Fruit fly (Drosophila melanogaster): Measurements from ENCODE around the gene Archease.

Gene Archease

DNA sequence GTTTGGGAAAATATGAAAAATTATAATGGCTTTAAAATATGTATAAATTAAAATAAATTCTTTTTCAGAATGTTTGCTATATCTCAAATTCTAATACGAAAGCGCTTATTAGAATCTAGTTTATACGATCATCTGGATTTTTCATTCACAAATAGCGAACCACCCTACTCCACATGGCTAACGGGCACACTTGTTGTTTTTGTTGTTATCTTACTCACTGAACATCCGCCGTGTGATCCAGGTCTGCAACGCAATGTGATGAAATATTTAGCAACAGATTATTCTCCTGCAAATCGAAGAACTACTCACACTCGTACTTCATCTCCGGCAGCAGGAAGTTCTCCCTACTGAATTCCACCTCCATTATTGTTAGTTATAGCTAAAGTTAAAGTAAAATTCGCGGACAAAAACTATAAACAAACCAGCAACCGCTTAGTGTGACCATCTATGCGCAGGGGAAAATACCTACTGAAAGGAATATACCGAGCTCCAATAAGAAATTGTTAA is at the start of gene Archease:
Gene Archease (minus strand): TSS at position 472 of the 507 bp plus-strand sequence.
- no peak for TF ChIP-seq psq (optimal IDR thresholded peaks at IDR 0.05)
- no peak for TF ChIP-seq CG8478 (optimal IDR thresholded peaks at IDR 0.05)
- TF ChIP-seq Dll (optimal IDR thresholded peaks at IDR 0.05): no peak
- TF ChIP-seq usp (GFP tag; optimal IDR thresholded peaks at IDR 0.05): no peak
- TF ChIP-seq pan (optimal IDR thresholded peaks at IDR 0.05): no peak
- no peak for TF ChIP-seq EcR (GFP tag; optimal IDR thresholded peaks at IDR 0.05)

- TF ChIP-seq CG8478 (optimal IDR thresholded peaks at IDR 0.05) (no peak), pan (optimal IDR thresholded peaks at IDR 0.05) (no peak), EcR (GFP tag; optimal IDR thresholded peaks at IDR 0.05) (no peak), Dll (optimal IDR thresholded peaks at IDR 0.05) (no peak), usp (GFP tag; optimal IDR thresholded peaks at IDR 0.05) (no peak), psq (optimal IDR thresholded peaks at IDR 0.05) (no peak)
Observed at dm6 chr3R:21704439-21704838, 41.7 kb upstream of the Archease start.

DNA sequence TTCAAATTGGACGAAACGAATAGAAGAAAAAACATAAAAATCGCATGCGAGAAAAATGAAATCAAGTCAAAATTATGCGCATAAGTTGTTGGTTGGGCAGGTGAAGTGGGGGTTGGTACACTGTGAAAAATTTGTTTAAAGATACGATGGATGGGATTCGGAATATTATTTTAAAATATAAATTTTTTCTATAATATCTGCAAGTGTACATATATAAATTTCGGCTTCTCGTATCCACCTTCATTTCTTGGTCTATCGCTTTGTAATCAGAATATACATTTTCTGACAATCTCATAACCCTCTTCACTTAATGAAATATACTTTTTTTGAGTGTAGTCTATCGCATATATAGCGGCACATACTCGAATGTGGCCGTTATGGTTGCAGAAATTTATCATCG is 40.6 kb upstream of the Archease start:
- TF ChIP-seq psq (optimal IDR thresholded peaks at IDR 0.05) (no peak), EcR (GFP tag; optimal IDR thresholded peaks at IDR 0.05) (no peak), CG8478 (optimal IDR thresholded peaks at IDR 0.05) (no peak), Dll (optimal IDR thresholded peaks at IDR 0.05) (no peak)

- TF ChIP-seq pan (optimal IDR thresholded peaks at IDR 0.05) (no peak), usp (GFP tag; optimal IDR thresholded peaks at IDR 0.05) (no peak), CG8478 (optimal IDR thresholded peaks at IDR 0.05) (no peak), EcR (GFP tag; optimal IDR thresholded peaks at IDR 0.05) (no peak), Dll (optimal IDR thresholded peaks at IDR 0.05) (no peak), psq (optimal IDR thresholded peaks at IDR 0.05) (no peak)
Observed at dm6 chr3R:21701529-21701928, 38.8 kb upstream of the Archease start.

DNA sequence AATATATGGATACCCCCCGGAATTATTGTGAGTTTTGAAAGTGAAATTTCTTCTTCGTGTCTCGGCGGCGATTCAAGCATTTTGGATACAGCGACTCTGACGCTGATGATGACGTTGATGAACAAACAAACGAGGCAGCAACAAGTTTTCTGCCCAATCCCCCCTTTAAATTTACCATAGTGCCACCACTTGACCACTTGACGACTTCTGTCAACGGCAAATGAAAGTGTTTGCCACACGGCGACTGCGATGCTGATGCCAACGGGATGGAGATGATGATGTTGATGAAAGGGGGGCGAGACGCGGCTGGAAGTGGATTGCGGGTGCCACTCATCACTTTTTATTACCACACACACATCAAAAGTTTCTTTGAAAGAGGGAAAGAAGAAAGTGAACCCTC is 37.7 kb upstream of the Archease start:
- TF ChIP-seq psq (optimal IDR thresholded peaks at IDR 0.05) (no peak), pan (optimal IDR thresholded peaks at IDR 0.05) (no peak), Dll (optimal IDR thresholded peaks at IDR 0.05) (no peak), EcR (GFP tag; optimal IDR thresholded peaks at IDR 0.05) (no peak), usp (GFP tag; optimal IDR thresholded peaks at IDR 0.05) (no peak), CG8478 (optimal IDR thresholded peaks at IDR 0.05) (no peak)

DNA sequence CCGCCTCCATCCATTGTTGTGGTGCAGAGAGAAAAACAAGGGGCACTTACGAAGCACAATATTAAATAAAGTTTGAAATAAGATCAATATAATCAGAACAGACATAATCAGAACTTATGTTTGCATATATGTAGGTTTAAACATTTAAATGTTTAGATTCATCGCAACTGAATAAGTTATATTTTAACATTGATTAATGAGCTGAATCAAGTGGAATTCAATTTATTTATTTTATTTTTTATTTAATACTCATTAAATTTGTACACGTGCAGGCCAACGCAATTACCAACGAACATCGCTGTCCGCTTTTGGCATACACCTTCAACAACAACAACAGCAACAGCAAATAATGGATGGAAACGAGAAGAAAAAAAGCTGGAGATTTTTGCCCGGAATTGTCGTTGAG is 36.1 kb upstream of the Archease start:
- no peak for TF ChIP-seq pan (optimal IDR thresholded peaks at IDR 0.05)
- TF ChIP-seq Dll (optimal IDR thresholded peaks at IDR 0.05): no peak

- TF ChIP-seq Dll (optimal IDR thresholded peaks at IDR 0.05) (no peak), usp (GFP tag; optimal IDR thresholded peaks at IDR 0.05) (no peak), EcR (GFP tag; optimal IDR thresholded peaks at IDR 0.05) (no peak), psq (optimal IDR thresholded peaks at IDR 0.05) (no peak), CG8478 (optimal IDR thresholded peaks at IDR 0.05) (no peak), pan (optimal IDR thresholded peaks at IDR 0.05) (no peak)
Observed at dm6 chr3R:21693110-21693672, 30.4 kb upstream of the Archease start.

dm6 chr3R:21691114-21691513 is 28.3 kb upstream of the Archease start:
- TF ChIP-seq CG8478 (optimal IDR thresholded peaks at IDR 0.05) (no peak), psq (optimal IDR thresholded peaks at IDR 0.05) (no peak), Dll (optimal IDR thresholded peaks at IDR 0.05) (no peak), pan (optimal IDR thresholded peaks at IDR 0.05) (no peak), usp (GFP tag; optimal IDR thresholded peaks at IDR 0.05) (no peak), EcR (GFP tag; optimal IDR thresholded peaks at IDR 0.05) (no peak)

- TF ChIP-seq psq (optimal IDR thresholded peaks at IDR 0.05) (no peak), pan (optimal IDR thresholded peaks at IDR 0.05) (no peak), Dll (optimal IDR thresholded peaks at IDR 0.05) (no peak), CG8478 (optimal IDR thresholded peaks at IDR 0.05) (no peak), usp (GFP tag; optimal IDR thresholded peaks at IDR 0.05) (no peak), EcR (GFP tag; optimal IDR thresholded peaks at IDR 0.05) (no peak)
Observed at dm6 chr3R:21688596-21688995, 25.8 kb upstream of the Archease start.

- no peak for TF ChIP-seq EcR (GFP tag; optimal IDR thresholded peaks at IDR 0.05)
- TF ChIP-seq CG8478 (optimal IDR thresholded peaks at IDR 0.05): no peak
- TF ChIP-seq usp (GFP tag; optimal IDR thresholded peaks at IDR 0.05): no peak
- no peak for TF ChIP-seq psq (optimal IDR thresholded peaks at IDR 0.05)
- no peak for TF ChIP-seq Dll (optimal IDR thresholded peaks at IDR 0.05)
- no peak for TF ChIP-seq pan (optimal IDR thresholded peaks at IDR 0.05)
Observed at dm6 chr3R:21687902-21688301, 25.1 kb upstream of the Archease start.

dm6 chr3R:21682041-21682440 is 19.3 kb upstream of the Archease start:
- TF ChIP-seq EcR (GFP tag; optimal IDR thresholded peaks at IDR 0.05): no peak
- TF ChIP-seq usp (GFP tag; optimal IDR thresholded peaks at IDR 0.05): no peak

DNA sequence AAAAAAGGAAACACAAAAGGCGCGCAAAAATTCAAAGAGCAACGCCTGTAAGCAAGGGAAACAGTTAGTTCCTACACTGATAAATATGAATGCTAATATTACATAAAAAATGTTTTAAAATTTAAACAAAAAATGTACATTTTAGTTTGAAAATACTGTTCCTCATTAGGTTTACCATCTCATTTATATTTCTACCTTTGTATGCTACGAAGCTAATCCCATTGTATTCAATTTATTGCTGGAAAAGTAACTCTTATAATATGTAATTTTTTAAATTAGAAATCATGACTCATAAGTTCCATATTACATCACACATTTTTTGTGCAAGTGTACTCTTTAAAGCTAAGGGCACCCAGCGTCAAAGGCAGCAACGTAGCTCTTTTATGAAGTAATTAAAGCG is 16.5 kb upstream of the Archease start:
- TF ChIP-seq usp (GFP tag; optimal IDR thresholded peaks at IDR 0.05) (no peak), CG8478 (optimal IDR thresholded peaks at IDR 0.05) (no peak), psq (optimal IDR thresholded peaks at IDR 0.05) (no peak), pan (optimal IDR thresholded peaks at IDR 0.05) (no peak), Dll (optimal IDR thresholded peaks at IDR 0.05) (no peak), EcR (GFP tag; optimal IDR thresholded peaks at IDR 0.05) (no peak)

DNA sequence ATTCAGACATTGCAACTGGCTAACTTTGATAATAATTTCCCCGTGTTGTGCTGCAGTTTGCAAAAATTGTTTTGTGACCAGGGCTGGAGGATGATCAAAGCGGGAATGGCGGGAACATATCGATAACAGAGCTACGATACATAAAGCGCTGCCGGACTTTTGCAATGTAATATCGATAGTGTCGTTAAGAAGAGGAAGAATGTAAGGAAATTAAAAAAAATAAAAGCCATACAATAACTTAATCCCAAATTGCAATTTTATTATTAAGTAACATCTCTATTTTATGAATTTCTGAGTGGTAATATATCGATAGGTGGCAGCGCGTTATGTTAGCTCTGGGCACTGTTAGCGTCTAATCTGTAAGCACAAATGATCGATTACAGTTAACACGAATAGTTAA is 8.9 kb upstream of the Archease start, which contains the start of gene PolA1:
Gene PolA1 (minus strand): TSS at position 115 of the 400 bp plus-strand sequence.
- no peak for TF ChIP-seq EcR (GFP tag; optimal IDR thresholded peaks at IDR 0.05)
- no peak for TF ChIP-seq CG8478 (optimal IDR thresholded peaks at IDR 0.05)
- TF ChIP-seq Dll (optimal IDR thresholded peaks at IDR 0.05): no peak
- no peak for TF ChIP-seq usp (GFP tag; optimal IDR thresholded peaks at IDR 0.05)
- TF ChIP-seq pan (optimal IDR thresholded peaks at IDR 0.05): no peak
- no peak for TF ChIP-seq psq (optimal IDR thresholded peaks at IDR 0.05)
